Worm (Caenorhabditis elegans): ENCODE results near the gene hpo-7.

ce11 chrII:2177735-2178134, 42.2 kb upstream of the hpo-7 start:
- TF ChIP-seq madf-2 (tag; optimal IDR thresholded peaks at IDR 0.05) = no peak
- TF ChIP-seq tbx-7 (tag; optimal IDR thresholded peaks at IDR 0.05) = no peak
- no peak for TF ChIP-seq unc-55 (GFP tag; optimal IDR thresholded peaks at IDR 0.05)
- TF ChIP-seq ceh-18 (tag; optimal IDR thresholded peaks at IDR 0.05) = no peak
- TF ChIP-seq ttx-3 (tag; optimal IDR thresholded peaks at IDR 0.05) = no peak
- TF ChIP-seq nhr-11 (tag; optimal IDR thresholded peaks at IDR 0.05) = no peak
- no peak for TF ChIP-seq dve-1 (tag; optimal IDR thresholded peaks at IDR 0.05)

All from whole organism, late embryonic.